Fruit fly (Drosophila melanogaster) whole organism, embryonic: ENCODE results near the gene Nle.

Source experiments
- CG10274 ChIP-seq: fragments of 200-800 bp; sonication (Bioruptor generic); optimal IDR thresholded peaks from 3 replicates; lab custom pipeline; 2017; ENCODE audit warnings: missing biosample characterization, mild to moderate bottlenecking, missing genetic modification characterization
- CG12104 ChIP-seq: fragments of 200-800 bp; sonication (Bioruptor generic); optimal IDR thresholded peaks from 3 replicates; lab custom pipeline; 2016; ENCODE audit warnings: missing biosample characterization, missing genetic modification characterization
- CG16813 ChIP-seq: fragments of 200-800 bp; sonication (Bioruptor generic); IDR thresholded peaks from 3 replicates; pipeline ENCODE4 v1.3.6; 2022; ENCODE audit warnings: missing biosample characterization, missing genetic modification characterization; ENCODE audit not compliant: partially characterized antibody
- CG18764 ChIP-seq: fragments of 200-800 bp; sonication (Bioruptor generic); optimal IDR thresholded peaks from 3 replicates; lab custom pipeline; 2016; ENCODE audit warnings: missing biosample characterization, missing genetic modification characterization
- CG2875 ChIP-seq: fragments of 200-800 bp; sonication (Bioruptor generic); optimal IDR thresholded peaks from 2 replicates; lab custom pipeline; 2017; ENCODE audit warnings: missing biosample characterization, mild to moderate bottlenecking, missing genetic modification characterization, missing genetic modification reagents
- CG33213 ChIP-seq: fragments of 200-800 bp; sonication (Bioruptor generic); optimal IDR thresholded peaks from 3 replicates; lab custom pipeline; 2016; ENCODE audit warnings: missing biosample characterization, missing genetic modification characterization
- CG6765 ChIP-seq: fragments of 200-800 bp; sonication (Bioruptor generic); optimal IDR thresholded peaks from 3 replicates; lab custom pipeline; 2017; ENCODE audit warnings: missing biosample characterization, mild to moderate bottlenecking, missing genetic modification characterization
- CG6813 ChIP-seq: fragments of 200-800 bp; sonication (Bioruptor generic); optimal IDR thresholded peaks from 2 replicates; lab custom pipeline; 2017; ENCODE audit warnings: missing biosample characterization, missing genetic modification characterization, mild to moderate bottlenecking, moderate library complexity, missing genetic modification reagents
- CG7372 ChIP-seq: fragments of 200-800 bp; sonication (Bioruptor generic); IDR thresholded peaks from 2 replicates; pipeline ENCODE4 v1.3.6; 2022; ENCODE audit warnings: missing biosample characterization, missing genetic modification characterization
- CG9876 ChIP-seq: fragments of 200-800 bp; sonication (Bioruptor generic); optimal IDR thresholded peaks from 2 replicates; lab custom pipeline; 2016; ENCODE audit warnings: missing biosample characterization, missing genetic modification characterization
- Deaf1 ChIP-seq: fragments of 200-800 bp; optimal IDR thresholded peaks from 3 replicates; lab custom pipeline; 2019; ENCODE audit warnings: missing biosample characterization, mild to moderate bottlenecking, missing genetic modification characterization, moderate library complexity
- Ets65A ChIP-seq: fragments of 200-800 bp; sonication (Bioruptor generic); peaks from one replicate; lab custom pipeline; 2016; ENCODE audit warnings: missing biosample characterization, missing genetic modification characterization
- Fer1 ChIP-seq: fragments of 200-800 bp; sonication (Bioruptor generic); optimal IDR thresholded peaks from 2 replicates; lab custom pipeline; 2017; ENCODE audit warnings: missing biosample characterization, mild to moderate bottlenecking, missing genetic modification characterization
- Hand ChIP-seq: fragments of 200-800 bp; sonication (Bioruptor generic); optimal IDR thresholded peaks from 2 replicates; lab custom pipeline; 2017; ENCODE audit warnings: mild to moderate bottlenecking, missing biosample characterization, missing genetic modification reagents, missing genetic modification characterization
- NC2β ChIP-seq: fragments of 200-800 bp; sonication (Bioruptor generic); optimal IDR thresholded peaks from 2 replicates; lab custom pipeline; 2016; ENCODE audit warnings: missing biosample characterization, missing genetic modification characterization
- Ravus ChIP-seq: fragments of 200-800 bp; sonication (Bioruptor generic); IDR thresholded peaks from 2 replicates; pipeline ENCODE4 v1.3.6; 2022; ENCODE audit warnings: missing biosample characterization, missing genetic modification characterization
- Side ChIP-seq: fragments of 200-800 bp; sonication (Bioruptor generic); optimal IDR thresholded peaks from 2 replicates; lab custom pipeline; 2016; ENCODE audit warnings: missing biosample characterization, missing genetic modification characterization
- bab2 ChIP-seq: fragments of 200-800 bp; sonication (Bioruptor generic); optimal IDR thresholded peaks from 2 replicates; lab custom pipeline; 2016; ENCODE audit warnings: missing biosample characterization, missing genetic modification characterization
- br ChIP-seq: fragments of >200 bp; optimal IDR thresholded peaks from 2 replicates; lab custom pipeline; 2017
- bsh ChIP-seq, 2 experiments: fragments of 200-800 bp; sonication (Bioruptor generic); optimal IDR thresholded peaks; 2 replicates each; lab custom pipeline; 2017 to 2018; ENCODE audit warnings: mild to moderate bottlenecking in 2 of 2, missing biosample characterization in 2 of 2, missing genetic modification characterization in 2 of 2, moderate library complexity in 1 of 2
- en ChIP-seq: fragments of 200-800 bp; sonication (Bioruptor generic); optimal IDR thresholded peaks from 2 replicates; lab custom pipeline; 2016; ENCODE audit warnings: missing biosample characterization, missing genetic modification characterization
- esg ChIP-seq: fragments of 200-800 bp; sonication (Bioruptor generic); conservative IDR thresholded peaks from 2 replicates; pipeline ENCODE4 v1.3.6; 2022; ENCODE audit warnings: missing biosample characterization, missing genetic modification characterization
- ewg ChIP-seq: fragments of 200-800 bp; sonication (Bioruptor generic); optimal IDR thresholded peaks from 3 replicates; lab custom pipeline; 2017; ENCODE audit warnings: mild to moderate bottlenecking, missing biosample characterization, missing genetic modification reagents, missing genetic modification characterization
- fru ChIP-seq: fragments of >200 bp; optimal IDR thresholded peaks from 2 replicates; lab custom pipeline; 2017
- hb ChIP-seq: fragments of 200-800 bp; sonication (Bioruptor generic); IDR thresholded peaks from 3 replicates; pipeline ENCODE4 v1.3.6; 2022; ENCODE audit warnings: missing biosample characterization, missing genetic modification characterization; ENCODE audit not compliant: partially characterized antibody
- insv ChIP-seq, 2 experiments: fragments of 200-800 bp; sonication (Bioruptor generic); optimal IDR thresholded peaks; 3 replicates each; lab custom pipeline; 2016 to 2018; ENCODE audit warnings: missing biosample characterization in 2 of 2, missing genetic modification characterization in 2 of 2
- kay ChIP-seq: fragments of 200-800 bp; sonication (Bioruptor generic); optimal IDR thresholded peaks from 2 replicates; lab custom pipeline; 2016; ENCODE audit warnings: missing biosample characterization, missing genetic modification characterization
- kni ChIP-seq: fragments of 200-800 bp; sonication (Bioruptor generic); optimal IDR thresholded peaks from 3 replicates; lab custom pipeline; 2017; ENCODE audit warnings: mild to moderate bottlenecking, missing biosample characterization, missing genetic modification reagents, missing genetic modification characterization
- nom ChIP-seq: fragments of 200-800 bp; sonication (Bioruptor generic); optimal IDR thresholded peaks from 2 replicates; lab custom pipeline; 2017; ENCODE audit warnings: missing biosample characterization, missing genetic modification characterization, mild to moderate bottlenecking, moderate library complexity, missing genetic modification reagents
- pum ChIP-seq: fragments of 200-800 bp; sonication (Bioruptor generic); optimal IDR thresholded peaks from 2 replicates; lab custom pipeline; 2016; ENCODE audit warnings: missing biosample characterization, missing genetic modification characterization
- row ChIP-seq: fragments of 200-800 bp; sonication (Bioruptor generic); IDR thresholded peaks from 3 replicates; pipeline ENCODE4 v1.3.6; 2022; ENCODE audit warnings: missing biosample characterization, missing genetic modification characterization
- run ChIP-seq: fragments of 200-800 bp; sonication (Bioruptor generic); optimal IDR thresholded peaks from 3 replicates; lab custom pipeline; 2018; ENCODE audit warnings: missing biosample characterization, mild to moderate bottlenecking, missing genetic modification characterization
- sens ChIP-seq: fragments of 200-800 bp; sonication (Bioruptor generic); peaks from one replicate; lab custom pipeline; 2016; ENCODE audit warnings: missing biosample characterization, missing genetic modification characterization
- sna ChIP-seq: fragments of 200-800 bp; sonication (Bioruptor generic); IDR thresholded peaks from 2 replicates; pipeline ENCODE4 v1.3.6; 2022; ENCODE audit warnings: missing biosample characterization, missing genetic modification characterization; ENCODE audit not compliant: partially characterized antibody
- so ChIP-seq: fragments of 200-800 bp; sonication (Bioruptor generic); IDR thresholded peaks from 3 replicates; pipeline ENCODE4 v1.3.6; 2022; ENCODE audit warnings: missing biosample characterization, missing genetic modification characterization
- toy ChIP-seq: fragments of 200-800 bp; sonication (Bioruptor generic); IDR thresholded peaks from 2 replicates; pipeline ENCODE4 v1.3.6; 2022; ENCODE audit warnings: missing biosample characterization, missing genetic modification characterization
- usp ChIP-seq: fragments of >200 bp; optimal IDR thresholded peaks from 2 replicates; lab custom pipeline; 2017; ENCODE audit warnings: missing biosample characterization, missing genetic modification characterization
- wek ChIP-seq: fragments of 200-800 bp; sonication (Bioruptor generic); optimal IDR thresholded peaks from 3 replicates; lab custom pipeline; 2018; ENCODE audit warnings: missing biosample characterization, mild to moderate bottlenecking, missing genetic modification characterization, moderate library complexity
- wor ChIP-seq: fragments of 200-800 bp; sonication (Bioruptor generic); IDR thresholded peaks from 2 replicates; pipeline ENCODE4 v1.3.6; 2022; ENCODE audit warnings: missing biosample characterization, missing genetic modification characterization

Gene Nle

DNA sequence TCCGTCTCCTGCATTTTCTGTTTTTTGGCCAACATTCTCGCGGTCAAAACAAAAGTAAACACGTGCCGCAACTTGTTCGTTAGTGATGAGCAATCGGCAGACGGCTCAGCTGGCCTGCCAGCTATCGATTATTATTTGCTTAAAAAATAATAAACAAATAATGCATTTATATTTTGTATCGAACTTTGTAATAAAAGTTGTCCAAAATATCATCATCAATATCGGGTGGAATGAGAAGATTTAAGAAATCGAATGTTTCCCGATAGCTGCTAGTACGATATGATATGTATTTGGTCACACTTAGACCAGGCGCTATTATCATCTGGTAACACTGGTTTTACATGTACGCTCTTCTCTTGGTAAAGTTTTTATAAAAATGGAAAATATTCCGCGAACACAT is at the start of gene Nle, which contains the start of gene Sf3b1 (continued):
- TF ChIP-seq CG2875 (GFP tag; lab: Kevin White, UChicago) (no peak), insv (GFP tag; optimal IDR thresholded peaks at IDR 0.05; lab: Kevin White, UChicago) (no peak), NC2β (peak; percentile 59)

DNA sequence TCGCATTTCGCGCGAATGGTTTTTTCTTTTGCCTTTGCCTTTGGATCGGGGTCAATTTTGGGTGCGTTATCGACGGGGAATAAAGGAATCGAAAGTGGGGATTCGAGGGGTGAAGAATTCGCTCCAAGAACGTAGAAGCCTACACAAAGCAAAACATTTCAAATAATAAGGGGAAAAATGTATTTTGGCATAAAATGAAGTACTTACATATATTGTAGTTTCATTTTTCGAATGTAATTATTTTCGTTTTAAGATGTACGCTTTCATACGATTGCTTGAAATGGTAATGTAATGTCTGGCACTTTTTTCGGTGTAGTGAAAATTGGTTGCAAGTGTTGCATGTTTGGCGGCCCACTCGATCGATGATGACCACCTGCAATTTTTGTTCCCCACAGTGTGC is 47.1 kb upstream of the Nle start:
- TF ChIP-seq Hand (GFP tag; lab: Kevin White, UChicago) (no peak), fru (lab: Kevin White, UChicago) (no peak), ewg (GFP tag; lab: Kevin White, UChicago) (no peak), kay (GFP tag; lab: Kevin White, UChicago) (no peak), CG12104 (GFP tag; lab: Kevin White, UChicago) (no peak), CG6813 (GFP tag; lab: Kevin White, UChicago) (no peak), en (GFP tag; lab: Kevin White, UChicago) (no peak), CG6765 (GFP tag; lab: Kevin White, UChicago) (no peak), run (no peak)

DNA sequence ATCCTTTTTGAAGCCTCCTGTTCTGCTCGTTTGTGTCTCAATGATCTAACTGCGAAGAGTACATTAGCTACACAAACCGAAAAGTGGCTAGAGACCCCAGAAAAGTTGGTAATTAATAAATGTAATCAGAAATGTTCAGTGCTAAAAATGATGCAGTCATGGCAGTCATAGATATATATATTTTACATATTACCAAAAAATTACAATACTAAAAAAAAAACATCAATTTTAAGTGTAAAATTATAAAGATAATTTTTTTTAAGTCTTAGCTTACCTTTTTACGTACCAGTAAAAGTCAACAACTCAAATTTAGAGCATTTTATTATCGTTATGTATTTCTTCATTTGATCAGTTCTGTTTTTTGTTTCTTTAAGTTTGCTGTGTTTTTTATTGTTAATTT is 44.9 kb upstream of the Nle start:
- TF ChIP-seq usp (no peak), hb (no peak), pum (no peak), esg (no peak), kni (GFP tag; lab: Kevin White, UChicago) (no peak), Deaf1 (tag; lab: Kevin White, UChicago) (no peak), CG18764 (GFP tag; lab: Kevin White, UChicago) (no peak)

DNA sequence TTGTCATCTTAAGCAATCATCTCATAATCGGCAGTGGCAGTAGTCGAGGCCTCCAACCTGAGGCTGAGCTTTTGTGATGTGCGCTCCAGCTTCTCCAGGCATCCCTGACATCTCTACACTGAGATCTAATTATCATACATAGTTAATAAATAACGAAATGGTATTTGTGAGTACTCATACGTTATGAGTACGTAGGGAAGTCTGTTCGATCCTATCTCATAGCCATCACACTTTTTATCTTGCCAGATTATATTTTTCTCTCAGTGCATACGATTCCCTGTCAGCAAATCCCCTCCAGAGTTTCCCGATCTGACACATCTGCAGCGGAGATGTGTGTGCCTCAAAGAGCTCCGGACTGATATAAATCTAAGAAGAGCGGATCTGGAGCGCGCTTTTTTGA is 41.6 kb upstream of the Nle start:
- no peak for TF ChIP-seq CG7372 (GFP tag; lab: Robert Waterston, UW)
- no peak for TF ChIP-seq Ravus (GFP tag; lab: Robert Waterston, UW)
- no peak for TF ChIP-seq Side (GFP tag; lab: Kevin White, UChicago)
- no peak for TF ChIP-seq br
- TF ChIP-seq CG9876 (GFP tag; lab: Kevin White, UChicago) = no peak
- no peak for TF ChIP-seq CG16813 (GFP tag; lab: Robert Waterston, UW)
- peak in 1 of 2 experiments; percentile 57 for TF ChIP-seq bsh (GFP tag; optimal IDR thresholded peaks at IDR 0.05; lab: Kevin White, UChicago)
- TF ChIP-seq toy (GFP tag; lab: Robert Waterston, UW) = no peak
- no peak for TF ChIP-seq Fer1
- TF ChIP-seq wek = no peak
- TF ChIP-seq CG10274 (GFP tag; lab: Kevin White, UChicago) = no peak
- no peak for TF ChIP-seq sna (GFP tag; lab: Robert Waterston, UW)
- TF ChIP-seq sens = peak; percentile 6
- no peak for TF ChIP-seq CG33213 (GFP tag; lab: Kevin White, UChicago)
- TF ChIP-seq wor (GFP tag; lab: Robert Waterston, UW) = no peak
- TF ChIP-seq Deaf1 (tag; lab: Kevin White, UChicago) = no peak
- TF ChIP-seq bab2 (GFP tag; lab: Kevin White, UChicago) = no peak
- TF ChIP-seq row = no peak
- TF ChIP-seq Ets65A (GFP tag; lab: Kevin White, UChicago) = peak; percentile 77
- TF ChIP-seq so = no peak
- TF ChIP-seq nom (GFP tag; lab: Kevin White, UChicago) = peak; percentile 28
